Worm (Caenorhabditis elegans) whole organism, L3 larva: ENCODE measurements around the gene T16G1.13.

Experiments
- ama-1 ChIP-seq: fragments of 150-350 bp; optimal IDR thresholded peaks from 2 replicates; lab custom pipeline; 2018
- ceh-16 ChIP-seq: sonication (generic microtip); optimal IDR thresholded peaks from 2 replicates; lab custom pipeline; 2017; ENCODE audit warnings: missing biosample characterization, missing genetic modification characterization
- ceh-28 ChIP-seq: fragments of 150-350 bp; optimal IDR thresholded peaks from 2 replicates; lab custom pipeline; 2014; ENCODE audit warnings: missing biosample characterization, missing genetic modification reagents, missing genetic modification characterization
- ceh-9 ChIP-seq: sonication (generic microtip); optimal IDR thresholded peaks from 2 replicates; lab custom pipeline; 2018; ENCODE audit warnings: missing biosample characterization, missing genetic modification characterization
- daf-12 ChIP-seq: fragments of 150-350 bp; optimal IDR thresholded peaks from 2 replicates; lab custom pipeline; 2014; ENCODE audit warnings: missing biosample characterization, missing genetic modification reagents, missing genetic modification characterization
- elt-2 ChIP-seq: sonication (generic microtip); optimal IDR thresholded peaks from 2 replicates; lab custom pipeline; 2016; ENCODE audit warnings: missing genetic modification reagents, mild to moderate bottlenecking, missing genetic modification characterization, missing compliant biosample characterization
- elt-3 ChIP-seq, 3 experiments: fragments of 150-350 bp in 1 of 3; sonication (generic microtip) in 2 of 3; optimal IDR thresholded peaks; 2 replicates in 2 of 3; 4 replicates in 1 of 3; lab custom pipeline; 2014 to 2017; ENCODE audit warnings: missing biosample characterization in 3 of 3, missing genetic modification characterization in 3 of 3
- fkh-10 ChIP-seq: sonication (generic microtip); optimal IDR thresholded peaks from 2 replicates; lab custom pipeline; 2017; ENCODE audit warnings: missing biosample characterization, missing genetic modification reagents, missing genetic modification characterization
- fos-1 ChIP-seq: fragments of 150-350 bp; optimal IDR thresholded peaks from 2 replicates; lab custom pipeline; 2014; ENCODE audit warnings: missing biosample characterization, missing genetic modification characterization
- jun-1 ChIP-seq: fragments of 150-350 bp; optimal IDR thresholded peaks from 2 replicates; lab custom pipeline; 2014; ENCODE audit warnings: missing biosample characterization, missing genetic modification reagents, missing genetic modification characterization
- nfya-1 ChIP-seq: sonication (generic microtip); optimal IDR thresholded peaks from 2 replicates; lab custom pipeline; 2017; ENCODE audit warnings: missing genetic modification characterization, mild to moderate bottlenecking, missing compliant biosample characterization, antibody characterized with exemption, moderate library complexity; ENCODE audit not compliant: insufficient read depth
- nhr-25 ChIP-seq: sonication (generic microtip); optimal IDR thresholded peaks from 2 replicates; lab custom pipeline; 2017; ENCODE audit warnings: missing biosample characterization, missing genetic modification characterization
- nhr-28 ChIP-seq: fragments of 150-350 bp; optimal IDR thresholded peaks from 2 replicates; lab custom pipeline; 2014; ENCODE audit warnings: missing biosample characterization, missing genetic modification characterization
- nhr-77 ChIP-seq: fragments of 150-350 bp; optimal IDR thresholded peaks from 2 replicates; lab custom pipeline; 2014; ENCODE audit warnings: missing biosample characterization, missing genetic modification characterization
- pha-4 ChIP-seq: fragments of 150-350 bp; optimal IDR thresholded peaks from 2 replicates; lab custom pipeline; 2014; ENCODE audit warnings: missing biosample characterization, missing genetic modification reagents, missing genetic modification characterization
- pqm-1 ChIP-seq: fragments of 150-350 bp; optimal IDR thresholded peaks from 2 replicates; lab custom pipeline; 2017; ENCODE audit warnings: missing biosample characterization, missing genetic modification characterization, inconsistent platforms
- sea-2 ChIP-seq: fragments of 150-350 bp; sonication (generic microtip); optimal IDR thresholded peaks from 4 replicates; lab custom pipeline; 2014; ENCODE audit warnings: missing biosample characterization, missing genetic modification reagents, missing genetic modification characterization
- skn-1 ChIP-seq: fragments of 150-350 bp; optimal IDR thresholded peaks from 2 replicates; lab custom pipeline; 2014; ENCODE audit warnings: missing biosample characterization, missing genetic modification characterization
- tbx-2 ChIP-seq: sonication (generic microtip); optimal IDR thresholded peaks from 2 replicates; lab custom pipeline; 2016; ENCODE audit warnings: mild to moderate bottlenecking, missing genetic modification characterization, missing compliant biosample characterization
- unc-39 ChIP-seq: sonication (generic microtip); optimal IDR thresholded peaks from 4 replicates; lab custom pipeline; 2017; ENCODE audit warnings: missing biosample characterization, missing genetic modification characterization
- unc-62 ChIP-seq: fragments of 150-350 bp; sonication (generic microtip); optimal IDR thresholded peaks from 4 replicates; lab custom pipeline; 2014; ENCODE audit warnings: missing biosample characterization, missing genetic modification reagents, missing genetic modification characterization

T16G1.13 gene

ce11 chrV:12909544-12910157 is 40.1 kb upstream of the T16G1.13 start, which contains the start of gene nid-1:
Gene nid-1 (plus strand): TSS chrV:12910107.
- TF ChIP-seq elt-2 (tag; lab: Kevin White, UChicago), result peak; percentile 88
- TF ChIP-seq pqm-1 (tag; lab: Kevin White, UChicago), result peak; percentile 66
- TF ChIP-seq skn-1, result no peak
- no peak for TF ChIP-seq nhr-25 (tag; lab: Kevin White, UChicago)

- TF ChIP-seq elt-2 (tag; lab: Kevin White, UChicago) (peak; percentile 41), nfya-1 (no peak), unc-39 (tag; lab: Kevin White, UChicago) (no peak), pqm-1 (tag; lab: Kevin White, UChicago) (peak; percentile 18)
These were observed 30.0 kb upstream of the T16G1.13 start, which contains the start of gene lipl-1 for ce11 chrV:12919705-12920104. Gene lipl-1 (plus strand): TSS chrV:12919986.

- TF ChIP-seq elt-2 (tag; lab: Kevin White, UChicago) (peak; percentile 88), nhr-77 (tag; lab: Kevin White, UChicago) (no peak), tbx-2 (no peak), pqm-1 (tag; lab: Kevin White, UChicago) (peak; percentile 76), pha-4 (tag; lab: Kevin White, UChicago) (peak; percentile 68)
These were observed 28.0 kb upstream of the T16G1.13 start for ce11 chrV:12921680-12922079.

- TF ChIP-seq elt-2 (tag; lab: Kevin White, UChicago) (peak; percentile 6), sea-2 (GFP tag; lab: Kevin White, UChicago) (no peak), pqm-1 (tag; lab: Kevin White, UChicago) (peak; percentile 10)
These were observed 27.4 kb upstream of the T16G1.13 start, which contains the start of gene dhrs-4 for ce11 chrV:12922308-12922707. Gene dhrs-4 (plus strand): TSS chrV:12922608.

ce11 chrV:12924128-12924527 is 25.6 kb upstream of the T16G1.13 start, which contains the start of gene pqn-67:
Gene pqn-67 (plus strand): TSS chrV:12924428.
- TF ChIP-seq pha-4 (tag; lab: Kevin White, UChicago) (no peak), elt-2 (tag; lab: Kevin White, UChicago) (peak; percentile 22), skn-1 (no peak)

DNA sequence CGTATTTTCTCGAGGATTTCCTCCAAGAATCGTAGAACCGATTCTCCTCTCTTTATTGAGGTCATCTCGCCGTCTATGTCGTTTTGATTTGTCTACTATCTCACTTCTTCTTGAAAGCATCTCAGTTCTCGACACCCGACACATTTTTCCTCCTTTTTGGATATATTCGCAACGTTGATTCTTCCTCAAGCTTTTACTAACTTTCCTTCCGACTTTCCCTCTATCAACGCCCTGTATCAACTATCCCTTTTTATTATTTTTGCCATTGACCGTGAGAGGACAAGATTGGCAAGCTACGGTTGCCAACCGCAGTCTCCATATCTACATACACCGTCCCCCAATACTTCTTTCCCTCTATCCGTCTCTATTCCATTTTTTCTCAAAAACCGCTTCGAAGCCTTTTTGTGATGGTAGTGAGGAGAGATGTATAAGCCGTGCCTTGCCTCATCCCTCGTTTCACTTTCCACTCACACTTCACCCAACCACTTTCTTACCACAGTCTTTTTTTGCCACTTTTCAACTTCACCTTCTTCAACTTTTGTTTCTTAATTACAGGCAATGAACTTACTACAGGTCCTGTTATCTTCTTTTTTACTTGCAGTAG is 20.7 kb upstream of the T16G1.13 start, which contains the start of gene T16G1.2:
TSS of gene T16G1.2 (plus strand) at position 554 of the 604 bp plus-strand sequence.
- TF ChIP-seq nhr-25 (tag; lab: Kevin White, UChicago) (peak; percentile 8), nhr-77 (tag; lab: Kevin White, UChicago) (no peak)

DNA sequence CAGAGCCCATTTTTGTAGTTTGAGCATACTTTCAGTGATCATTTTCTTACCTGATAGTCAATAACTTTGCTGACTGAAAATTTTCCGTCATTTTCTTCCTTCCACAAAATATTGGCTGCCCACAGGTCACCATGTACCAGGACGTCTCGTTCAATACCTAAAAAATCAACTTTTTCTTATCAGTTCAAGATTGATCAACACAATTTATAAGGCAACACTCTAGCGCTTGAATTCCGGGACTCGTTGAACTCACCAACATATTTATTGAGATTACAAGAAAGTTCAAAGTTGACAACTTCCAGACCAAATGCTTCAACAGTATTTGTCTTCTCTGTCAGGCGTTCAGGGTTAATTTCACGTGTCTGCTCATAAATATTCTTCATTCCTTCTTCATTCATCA is 16.1 kb upstream of the T16G1.13 start:
- TF ChIP-seq skn-1, result no peak
- no peak for TF ChIP-seq fkh-10 (GFP tag; lab: Kevin White, UChicago)
- no peak for TF ChIP-seq ama-1 (lab: Kevin White, UChicago)
- peak; percentile 65 for TF ChIP-seq elt-2 (tag; lab: Kevin White, UChicago)
- peak; percentile 75 for TF ChIP-seq pqm-1 (tag; lab: Kevin White, UChicago)
- no peak for TF ChIP-seq sea-2 (GFP tag; lab: Kevin White, UChicago)

DNA sequence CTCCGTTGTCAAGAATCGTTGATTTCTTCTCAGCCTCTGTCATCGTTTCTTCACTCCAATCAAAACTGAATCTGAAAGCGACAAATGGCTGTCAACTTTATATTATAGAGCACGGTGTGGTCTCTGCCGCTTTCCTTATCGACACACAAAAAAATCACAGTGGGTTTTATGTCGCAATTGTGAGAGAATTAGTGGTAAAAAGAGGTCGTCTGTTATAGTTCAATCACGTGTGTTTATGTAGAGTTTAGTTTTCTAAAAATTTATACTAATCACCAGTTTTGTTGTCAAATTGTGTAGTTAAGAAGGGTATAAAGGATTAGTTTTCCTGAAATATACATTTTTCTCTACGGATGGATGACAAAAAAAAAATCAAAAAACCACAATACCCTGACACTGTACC is 14.7 kb upstream of the T16G1.13 start, which contains the start of gene T16G1.7:
TSS of gene T16G1.7 (minus strand) at position 137 of the 400 bp plus-strand sequence.
- TF ChIP-seq pqm-1 (tag; lab: Kevin White, UChicago) (peak; percentile 89), ceh-28 (tag; lab: Kevin White, UChicago) (no peak), pha-4 (tag; lab: Kevin White, UChicago) (peak; percentile 49), nhr-28 (tag; lab: Kevin White, UChicago) (no peak), unc-62 (no peak), elt-2 (tag; lab: Kevin White, UChicago) (peak; percentile 91), jun-1 (tag; lab: Kevin White, UChicago) (peak; percentile 55), sea-2 (GFP tag; lab: Kevin White, UChicago) (no peak)

- TF ChIP-seq ceh-16 (no peak), fos-1 (no peak), elt-3 (tag; optimal IDR thresholded peaks at IDR 0.05; lab: Kevin White, UChicago) (no peak), pqm-1 (tag; lab: Kevin White, UChicago) (peak; percentile 90), ceh-9 (no peak), elt-2 (tag; lab: Kevin White, UChicago) (peak; percentile 91), daf-12 (tag; lab: Kevin White, UChicago) (no peak)
- TF ChIP-seq, all 47 proteins: peak for 2
These were observed 12.6 kb upstream of the T16G1.13 start, which contains the start of gene T16G1.6 for ce11 chrV:12937098-12937497. Gene T16G1.6 (minus strand): TSS chrV:12937174.
